Fruit fly (Drosophila melanogaster): Measurements from ENCODE around the gene Ada3.

Gene Ada3

DNA sequence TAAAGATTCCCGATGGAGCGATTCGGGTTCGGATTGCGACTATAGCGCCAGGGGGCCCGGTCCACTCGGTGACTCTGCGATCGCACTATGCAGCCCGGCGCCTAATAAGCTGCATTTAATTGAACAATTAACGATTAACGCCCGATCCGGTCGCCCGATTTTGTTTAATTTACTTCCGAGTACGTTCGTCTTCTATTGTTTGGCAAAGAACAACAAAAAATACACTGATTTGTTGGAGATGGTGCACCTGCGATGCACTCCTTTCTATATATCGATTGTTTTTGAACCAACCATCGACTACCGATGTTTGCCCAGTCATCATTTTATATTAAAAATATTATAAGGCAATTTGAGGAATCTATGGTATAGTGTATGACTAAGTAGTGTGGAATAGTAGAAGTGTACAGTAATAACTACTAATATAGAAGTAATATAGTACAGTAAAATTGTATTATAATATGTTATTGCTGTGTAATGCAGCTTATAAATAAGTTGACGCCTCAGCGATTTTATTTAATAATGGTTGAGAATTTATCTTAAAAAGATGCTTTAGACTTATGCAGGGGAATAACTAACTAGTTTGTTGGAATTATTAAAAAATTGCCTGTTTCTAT lies 15.6 kb downstream of the Ada3 start, which contains the start of gene Mvb12 (continued):
- TF ChIP-seq CG8290 (GFP tag; optimal IDR thresholded peaks at IDR 0.05) (no peak), CG8290 (tag; optimal IDR thresholded peaks at IDR 0.05) (peak; percentile 32 to 34), ara (GFP tag; IDR thresholded peaks at IDR 0.05) (0 out of 2 replicates have a peak, but pooled peaks have one; percentile 20), Atf6 (GFP tag; IDR thresholded peaks at IDR 0.05) (0 out of 2 replicates have a peak, but pooled peaks have one; percentile 18), Poxn (GFP tag; IDR thresholded peaks at IDR 0.05) (no peak), lab (GFP tag; optimal IDR thresholded peaks at IDR 0.05) (peak; percentile 46), CG2712 (tag; optimal IDR thresholded peaks at IDR 0.05) (peak; percentile 18), ATbp (GFP tag; optimal IDR thresholded peaks at IDR 0.05) (peak; percentile 46), Abd-B (GFP tag; optimal IDR thresholded peaks at IDR 0.05) (no peak), Eip74EF (GFP tag; optimal IDR thresholded peaks at IDR 0.05) (peak in 1 of 2 experiments; percentile 76), kni (GFP tag; optimal IDR thresholded peaks at IDR 0.05) (peak; percentile 24), GATAe (GFP tag; conservative IDR thresholded peaks at IDR 0.05) (no peak), vvl (GFP tag; IDR thresholded peaks at IDR 0.05) (peak; percentile 27; the same call in 1 of the 2 replicates), stwl (tag; optimal IDR thresholded peaks at IDR 0.05) (no peak), bbx (GFP tag; IDR thresholded peaks at IDR 0.05; ENCODE audit: partially characterized antibody) (peak; percentile 74), CG15696 (tag; optimal IDR thresholded peaks at IDR 0.05) (peak; percentile 12), zfh1 (GFP tag; IDR thresholded peaks at IDR 0.05) (no peak), Bdp1 (GFP tag; optimal IDR thresholded peaks at IDR 0.05) (no peak), bcd (GFP tag; optimal IDR thresholded peaks at IDR 0.05) (no peak), Opbp (GFP tag; IDR thresholded peaks at IDR 0.05; ENCODE audit: partially characterized antibody) (peak; percentile 78), CG3407 (GFP tag; optimal IDR thresholded peaks at IDR 0.05) (peak; percentile 39), CG7963 (GFP tag; IDR thresholded peaks at IDR 0.05; ENCODE audit: partially characterized antibody) (0 out of 3 replicates have a peak, but pooled peaks have one; percentile 40), HLH4C (GFP tag; IDR thresholded peaks at IDR 0.05; ENCODE audit: partially characterized antibody) (peak; percentile 41; the same call in 2 of the 3 replicates), Aef1 (GFP tag; IDR thresholded peaks at IDR 0.05) (peak; percentile 42; the same call in 2 of the 3 replicates), Asciz (GFP tag; optimal IDR thresholded peaks at IDR 0.05) (no peak), Deaf1 (tag; optimal IDR thresholded peaks at IDR 0.05) (peak; percentile 58), CG14050 (GFP tag; IDR thresholded peaks at IDR 0.05) (no peak), CG12299 (tag; optimal IDR thresholded peaks at IDR 0.05) (peak; percentile 3), CG34224 (GFP tag; IDR thresholded peaks at IDR 0.05; ENCODE audit: partially characterized antibody) (peak; percentile 18), CG1603 (tag; optimal IDR thresholded peaks at IDR 0.05) (peak; percentile 48), unpg (GFP tag; optimal IDR thresholded peaks at IDR 0.05) (peak; percentile 38), Hey (tag; optimal IDR thresholded peaks at IDR 0.05) (no peak), inv (GFP tag; IDR thresholded peaks at IDR 0.05; ENCODE audit: partially characterized antibody) (peak; percentile 41; the same call in 1 of the 2 replicates), CG7987 (GFP tag; optimal IDR thresholded peaks at IDR 0.05) (peak; percentile 44), E2f2 (GFP tag; IDR thresholded peaks at IDR 0.05) (peak; percentile 19; the same call in 1 of the 2 replicates), Xbp1 (GFP tag; optimal IDR thresholded peaks at IDR 0.05) (peak; percentile 4), Spps (tag; optimal IDR thresholded peaks at IDR 0.05) (peak; percentile 17), Antp (GFP tag; optimal IDR thresholded peaks at IDR 0.05) (no peak), en (GFP tag; optimal IDR thresholded peaks at IDR 0.05) (no peak), CG8924 (tag; optimal IDR thresholded peaks at IDR 0.05) (peak; percentile 17), CG2202 (tag; optimal IDR thresholded peaks at IDR 0.05) (peak; percentile 17), ro (GFP tag; IDR thresholded peaks at IDR 0.05) (no peak), CG8281 (tag; optimal IDR thresholded peaks at IDR 0.05) (no peak), crp (GFP tag; optimal IDR thresholded peaks at IDR 0.05) (no peak), CG9727 (GFP tag; optimal IDR thresholded peaks at IDR 0.05) (peak; percentile 13), CG14710 (tag; optimal IDR thresholded peaks at IDR 0.05) (peak; percentile 15), hkb (optimal IDR thresholded peaks at IDR 0.05) (no peak), hkb (GFP tag; IDR thresholded peaks at IDR 0.05) (peak; percentile 44)

Data from whole organism, embryonic.